Fruit fly (Drosophila melanogaster): ENCODE results near the gene rdgB.

The rdgB gene

dm6 chrX:13781739-13782502 lies 19.4 kb downstream of the rdgB start, which contains the start of the genes CtsB and amrt (continued):
- TF ChIP-seq Ptx1 (GFP tag; IDR thresholded peaks at IDR 0.05) (0 out of 2 replicates have a peak, but pooled peaks have one; percentile 51), Awh (GFP tag; IDR thresholded peaks at IDR 0.05) (no peak), lbe (GFP tag; optimal IDR thresholded peaks at IDR 0.05) (peak; percentile 56), ssp (GFP tag; IDR thresholded peaks at IDR 0.05) (peak; percentile 53; the same call in 1 of the 2 replicates), CG15479 (GFP tag; optimal IDR thresholded peaks at IDR 0.05) (no peak), Xbp1 (GFP tag; optimal IDR thresholded peaks at IDR 0.05) (peak; percentile 52), zf30C (GFP tag; optimal IDR thresholded peaks at IDR 0.05) (no peak), NC2β (GFP tag; optimal IDR thresholded peaks at IDR 0.05) (peak; percentile 1), ac (GFP tag; optimal IDR thresholded peaks at IDR 0.05) (no peak), sens (GFP tag) (peak; percentile 92), Doc2 (GFP tag; IDR thresholded peaks at IDR 0.05) (no peak), CG8924 (tag; optimal IDR thresholded peaks at IDR 0.05) (peak; percentile 42), CG15011 (GFP tag; optimal IDR thresholded peaks at IDR 0.05) (no peak), sna (GFP tag; IDR thresholded peaks at IDR 0.05; ENCODE audit: partially characterized antibody) (peak; percentile 76), ro (GFP tag; IDR thresholded peaks at IDR 0.05) (no peak), YL-1 (GFP tag; optimal IDR thresholded peaks at IDR 0.05) (peak; percentile 51), CG4707 (GFP tag; optimal IDR thresholded peaks at IDR 0.05) (no peak), CG6813 (GFP tag; optimal IDR thresholded peaks at IDR 0.05) (no peak), seq (GFP tag; IDR thresholded peaks at IDR 0.05) (no peak), dm (GFP tag; optimal IDR thresholded peaks at IDR 0.05) (peak; percentile 44), Usf (GFP tag; optimal IDR thresholded peaks at IDR 0.05) (peak; percentile 7), CG7786 (GFP tag; optimal IDR thresholded peaks at IDR 0.05) (peak; percentile 50), CG2712 (tag; optimal IDR thresholded peaks at IDR 0.05) (peak; percentile 55), Xrp1 (GFP tag; IDR thresholded peaks at IDR 0.05) (peak; percentile 9; the same call in 1 of the 2 replicates), Drgx (GFP tag; IDR thresholded peaks at IDR 0.05) (peak; percentile 62), Rx (GFP tag; IDR thresholded peaks at IDR 0.05) (no peak), esg (GFP tag; conservative IDR thresholded peaks at IDR 0.05) (0 out of 2 replicates have a peak, but pooled peaks have one; percentile 7), CG17829 (tag; optimal IDR thresholded peaks at IDR 0.05) (peak; percentile 62), CG10979 (tag; optimal IDR thresholded peaks at IDR 0.05) (peak; percentile 38), scrt (GFP tag; optimal IDR thresholded peaks at IDR 0.05) (no peak), CG7963 (GFP tag; IDR thresholded peaks at IDR 0.05; ENCODE audit: partially characterized antibody) (peak; percentile 55; the same call in 1 of the 3 replicates), CG11398 (GFP tag; optimal IDR thresholded peaks at IDR 0.05) (peak; percentile 52), mld (GFP tag; IDR thresholded peaks at IDR 0.05; ENCODE audit: partially characterized antibody) (0 out of 3 replicates have a peak, but pooled peaks have one; percentile 43), B-H1 (GFP tag; IDR thresholded peaks at IDR 0.05) (no peak), btn (GFP tag; optimal IDR thresholded peaks at IDR 0.05) (no peak), CG7745 (tag; optimal IDR thresholded peaks at IDR 0.05) (no peak), pb (GFP tag; optimal IDR thresholded peaks at IDR 0.05) (no peak), tin (GFP tag; optimal IDR thresholded peaks at IDR 0.05) (peak; percentile 18), HmgZ (tag; optimal IDR thresholded peaks at IDR 0.05) (peak; percentile 46), CG10959 (GFP tag; IDR thresholded peaks at IDR 0.05) (no peak), nmo (GFP tag; optimal IDR thresholded peaks at IDR 0.05) (peak; percentile 76), CG31441 (GFP tag; IDR thresholded peaks at IDR 0.05) (peak; percentile 33; the same call in 1 of the 2 replicates), lilli (GFP tag; optimal IDR thresholded peaks at IDR 0.05) (peak; percentile 62), CG34224 (GFP tag; IDR thresholded peaks at IDR 0.05; ENCODE audit: partially characterized antibody) (peak; percentile 67; the same call in 2 of the 3 replicates), PHDP (tag; optimal IDR thresholded peaks at IDR 0.05) (peak; percentile 24), az2 (GFP tag; optimal IDR thresholded peaks at IDR 0.05) (peak; percentile 14), Sry-δ (GFP tag; optimal IDR thresholded peaks at IDR 0.05) (peak; percentile 93), CG2129 (GFP tag; IDR thresholded peaks at IDR 0.05; ENCODE audit: partially characterized antibody) (peak; percentile 70), CG18619 (GFP tag; optimal IDR thresholded peaks at IDR 0.05) (no peak)
